Fruit fly (Drosophila melanogaster): ENCODE results near the gene Syx13.
A peak's percentile ranks its signal among the peaks of the same experiment; 100 is the strongest.

The Syx13 gene

DNA sequence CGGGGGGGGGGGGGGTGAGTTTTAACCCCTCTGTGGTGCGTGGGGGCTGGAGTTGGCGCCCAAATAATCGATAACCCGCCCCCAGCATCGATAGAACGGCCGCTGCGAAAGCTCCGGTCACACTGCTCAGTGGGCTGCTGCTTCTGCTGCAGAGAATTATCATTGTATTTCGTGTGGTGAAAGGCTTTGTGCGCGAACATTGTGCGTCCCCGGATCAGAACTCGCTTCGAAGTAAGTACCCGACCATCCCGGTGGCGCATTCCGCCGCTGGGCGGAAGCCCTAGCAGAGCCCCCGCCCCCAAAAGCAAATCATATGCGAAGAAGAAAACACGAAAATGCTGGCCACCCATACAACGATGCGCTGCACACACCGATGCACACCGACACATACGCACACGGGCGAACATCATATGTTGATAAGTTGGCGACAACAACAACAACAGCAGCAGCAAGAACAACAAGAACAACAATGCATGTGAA is at the start of gene Syx13:
Gene Syx13 (plus strand): TSS at position 100 of the 480 bp plus-strand sequence.
- TF ChIP-seq CG8478 (optimal IDR thresholded peaks at IDR 0.05) (no peak), CTCF (optimal IDR thresholded peaks at IDR 0.05) (no peak)

DNA sequence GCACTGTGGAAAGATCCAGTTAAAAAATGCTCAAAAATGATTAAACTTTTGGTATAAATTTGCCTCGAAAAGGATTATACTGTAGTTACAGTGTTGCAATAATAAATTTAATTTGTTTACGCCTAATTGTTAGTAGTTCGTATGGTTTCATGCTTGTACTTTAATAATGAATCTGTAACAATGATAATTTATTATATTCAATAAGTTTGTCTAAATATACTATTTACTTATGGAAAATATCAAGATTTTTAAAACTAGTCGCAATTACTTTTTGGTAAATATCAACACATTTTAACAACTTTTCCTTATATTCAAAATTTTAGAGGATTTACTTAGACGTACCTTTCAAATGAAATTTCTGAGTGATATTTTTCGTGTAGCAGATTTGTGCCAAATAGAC is 49.4 kb upstream of the Syx13 start, which contains the start of gene CG11262:
Gene CG11262 (plus strand): TSS at position 301 of the 400 bp plus-strand sequence.
- TF ChIP-seq CTCF (optimal IDR thresholded peaks at IDR 0.05) = no peak
- TF ChIP-seq CG8478 (optimal IDR thresholded peaks at IDR 0.05) = no peak

DNA sequence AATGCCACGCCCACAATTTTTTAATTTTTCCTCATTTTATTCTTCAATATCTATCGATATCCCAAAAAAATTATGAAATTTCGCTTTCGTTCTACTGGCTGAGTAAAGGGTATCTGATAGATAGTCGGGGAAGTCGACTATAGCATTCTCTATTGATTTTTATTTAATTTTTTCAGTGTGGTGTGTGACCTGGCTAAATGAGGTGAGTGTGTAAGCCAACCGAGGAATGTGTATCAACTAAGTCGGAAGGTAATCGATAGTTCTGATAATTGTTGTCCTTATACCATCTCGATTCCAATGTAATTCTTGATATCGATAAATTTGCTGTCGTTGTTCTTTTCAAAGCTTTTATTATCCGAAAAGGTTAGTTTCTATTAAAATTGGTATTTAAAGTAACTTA is 37.7 kb upstream of the Syx13 start, which contains the start of gene CG11263:
Gene CG11263 (plus strand): TSS at position 328 of the 400 bp plus-strand sequence.
- TF ChIP-seq CTCF (optimal IDR thresholded peaks at IDR 0.05) (peak in 1 of 2 experiments; percentile 30), CG8478 (optimal IDR thresholded peaks at IDR 0.05) (no peak)

DNA sequence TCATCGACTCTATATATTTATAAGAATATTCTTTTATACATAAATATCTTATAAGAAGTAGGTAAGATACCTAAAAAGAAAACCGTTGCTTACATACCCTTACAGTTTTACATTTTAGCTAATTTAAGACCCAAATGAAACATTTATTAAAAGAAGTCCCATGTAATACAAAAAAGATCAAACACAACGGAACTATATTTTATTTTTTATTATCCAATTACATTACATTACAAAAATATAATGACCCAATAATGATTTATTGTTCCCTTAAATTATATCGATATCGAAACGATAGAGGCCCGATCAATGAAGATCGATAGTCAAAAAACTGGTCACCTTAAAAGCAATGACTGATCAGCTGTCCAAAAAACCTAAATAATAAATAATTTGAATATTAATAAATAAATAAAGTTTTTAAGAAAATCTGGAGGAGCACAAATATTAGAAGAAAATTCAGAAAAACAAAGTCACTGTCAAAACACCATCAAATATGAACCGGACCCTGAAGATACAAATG is 36.2 kb upstream of the Syx13 start:
- TF ChIP-seq CG8478 (optimal IDR thresholded peaks at IDR 0.05) = no peak
- TF ChIP-seq CTCF (optimal IDR thresholded peaks at IDR 0.05) = no peak

DNA sequence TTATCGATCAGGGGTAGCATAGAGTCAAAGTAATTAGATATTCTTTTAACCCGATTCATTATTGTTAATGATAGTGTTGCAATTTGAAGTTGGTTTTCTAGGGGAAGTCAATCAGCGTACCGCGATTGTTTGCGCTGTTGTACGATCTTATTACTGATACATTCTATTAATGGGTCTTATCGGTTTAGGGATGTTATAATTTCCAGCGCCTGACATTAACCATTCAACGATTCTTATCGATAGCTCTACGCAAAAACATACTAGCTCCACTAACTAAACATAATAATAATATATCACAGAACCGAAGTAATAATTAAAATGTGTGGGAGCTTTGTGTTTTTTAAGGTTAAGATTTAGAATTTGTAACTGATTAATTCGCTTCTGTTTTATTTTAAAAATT is 32.7 kb upstream of the Syx13 start, which contains the start of gene Cul6:
Gene Cul6 (minus strand): TSS at position 175 of the 400 bp plus-strand sequence.
- TF ChIP-seq CTCF (optimal IDR thresholded peaks at IDR 0.05) (no peak), CG8478 (optimal IDR thresholded peaks at IDR 0.05) (no peak)

DNA sequence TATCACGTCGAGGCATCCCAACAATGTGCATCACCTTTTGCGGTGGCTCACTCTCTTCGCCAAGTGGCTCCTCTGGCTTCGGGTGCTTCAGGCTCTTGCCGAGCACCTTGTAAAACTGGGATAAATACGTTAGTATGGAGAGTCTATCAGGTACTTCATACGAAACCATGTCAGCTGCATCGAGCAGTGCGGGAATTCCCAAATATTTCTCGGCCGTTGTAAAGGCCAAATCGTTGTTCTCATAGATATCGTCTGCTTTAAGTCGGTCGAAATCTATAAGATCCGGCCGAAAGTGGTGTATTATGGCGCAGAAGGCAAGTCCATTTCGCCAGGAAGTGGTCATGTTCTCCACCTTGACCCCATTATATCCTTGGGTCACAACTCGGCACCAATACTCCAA is 29.5 kb upstream of the Syx13 start:
- TF ChIP-seq CTCF (optimal IDR thresholded peaks at IDR 0.05) (no peak), CG8478 (optimal IDR thresholded peaks at IDR 0.05) (no peak)

DNA sequence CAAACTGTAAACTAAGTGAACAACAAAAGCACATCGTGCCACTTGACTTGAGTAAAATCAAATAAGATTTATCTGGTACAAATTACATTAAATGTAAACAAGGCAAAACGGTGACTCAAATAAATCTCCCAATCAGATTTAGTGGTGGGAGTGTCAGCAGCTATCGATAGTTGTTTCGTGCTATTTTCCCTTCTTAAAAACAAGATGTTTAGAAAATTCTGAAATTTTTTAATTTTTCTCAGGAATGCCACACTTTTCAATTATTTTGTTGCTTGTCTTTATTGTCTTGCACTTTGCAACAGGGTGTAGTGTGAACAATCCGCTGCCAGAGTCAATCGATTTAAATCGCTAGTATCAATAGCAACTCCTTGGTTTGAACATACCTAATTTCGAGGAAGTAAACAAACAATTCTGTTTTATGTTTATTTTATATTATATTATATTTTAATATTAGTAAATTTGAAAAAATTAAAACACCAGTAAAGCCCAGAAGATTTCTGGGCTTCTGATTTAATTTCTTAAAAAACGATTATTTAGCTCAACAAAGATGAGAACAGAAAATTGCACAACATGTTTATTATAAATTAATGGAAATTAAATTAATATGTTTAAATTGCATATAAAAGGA is 28.9 kb upstream of the Syx13 start, which contains the start of gene MICAL-like:
Gene MICAL-like (minus strand): TSS at position 138 of the 628 bp plus-strand sequence.
- TF ChIP-seq CG8478 (optimal IDR thresholded peaks at IDR 0.05) = no peak
- TF ChIP-seq CTCF (optimal IDR thresholded peaks at IDR 0.05) = no peak

DNA sequence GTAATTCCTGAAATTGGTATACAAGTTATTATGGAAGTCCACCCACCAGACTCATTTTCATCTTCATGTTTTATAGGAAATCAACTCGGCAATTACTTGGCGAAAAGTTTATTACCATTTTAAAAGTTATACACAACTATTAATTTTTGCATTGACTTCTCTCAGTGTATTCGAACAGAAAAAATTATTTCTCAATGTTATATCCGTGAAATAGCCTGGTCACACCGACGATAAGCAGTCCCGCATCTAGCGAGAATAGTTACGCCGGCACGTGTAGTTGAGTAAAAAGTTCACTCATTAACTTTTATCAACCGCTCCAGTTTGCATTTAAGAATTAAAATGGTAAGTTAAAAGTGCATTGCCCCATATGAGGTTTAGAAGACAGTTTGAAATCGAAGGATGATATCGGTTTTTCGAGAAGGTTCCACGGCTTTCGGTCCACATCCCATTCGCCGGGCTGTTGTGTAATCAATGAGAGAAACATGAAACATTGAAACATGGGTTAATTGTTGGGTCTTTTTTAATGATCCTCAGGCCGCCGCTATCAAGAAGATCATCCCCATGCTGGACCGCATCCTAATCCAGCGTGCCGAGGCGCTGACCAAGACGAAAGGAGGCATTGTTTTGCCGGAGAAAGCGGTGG is 28.3 kb upstream of the Syx13 start, which contains the start of gene CG11267:
Gene CG11267 (plus strand): TSS at position 228 of the 643 bp plus-strand sequence.
- no peak for TF ChIP-seq CG8478 (optimal IDR thresholded peaks at IDR 0.05)
- TF ChIP-seq CTCF (optimal IDR thresholded peaks at IDR 0.05) = no peak

DNA sequence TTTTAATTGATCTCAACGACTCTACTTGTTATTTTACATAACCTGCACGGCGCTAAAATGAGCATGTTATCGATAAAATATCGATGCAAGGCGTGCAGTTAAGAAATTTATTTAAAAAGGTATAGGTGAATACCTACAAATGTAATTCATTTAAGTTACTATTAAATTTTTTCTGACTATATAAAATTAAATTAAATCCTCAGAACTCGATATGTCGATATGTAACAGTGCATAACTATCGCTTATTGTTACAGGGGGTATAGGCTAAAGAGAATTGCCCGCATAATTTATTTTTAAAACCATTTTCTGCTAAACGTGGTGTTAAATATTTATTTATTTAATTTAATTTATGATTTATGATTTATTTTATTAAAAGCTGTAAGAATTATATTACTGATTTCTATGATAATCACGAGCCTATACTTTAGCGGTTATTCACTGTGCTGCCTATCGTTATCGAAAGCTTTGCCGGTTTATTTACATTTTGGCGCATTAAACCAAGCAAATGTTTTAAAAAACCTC is 26.4 kb upstream of the Syx13 start, which contains the start of the genes mRpL20 and Icmt:
Gene mRpL20 (minus strand): TSS at position 65 of the 522 bp plus-strand sequence.
Gene Icmt (plus strand): TSS at position 464 of the 522 bp plus-strand sequence.
- no peak for TF ChIP-seq CTCF (optimal IDR thresholded peaks at IDR 0.05)
- TF ChIP-seq CG8478 (optimal IDR thresholded peaks at IDR 0.05) = no peak

DNA sequence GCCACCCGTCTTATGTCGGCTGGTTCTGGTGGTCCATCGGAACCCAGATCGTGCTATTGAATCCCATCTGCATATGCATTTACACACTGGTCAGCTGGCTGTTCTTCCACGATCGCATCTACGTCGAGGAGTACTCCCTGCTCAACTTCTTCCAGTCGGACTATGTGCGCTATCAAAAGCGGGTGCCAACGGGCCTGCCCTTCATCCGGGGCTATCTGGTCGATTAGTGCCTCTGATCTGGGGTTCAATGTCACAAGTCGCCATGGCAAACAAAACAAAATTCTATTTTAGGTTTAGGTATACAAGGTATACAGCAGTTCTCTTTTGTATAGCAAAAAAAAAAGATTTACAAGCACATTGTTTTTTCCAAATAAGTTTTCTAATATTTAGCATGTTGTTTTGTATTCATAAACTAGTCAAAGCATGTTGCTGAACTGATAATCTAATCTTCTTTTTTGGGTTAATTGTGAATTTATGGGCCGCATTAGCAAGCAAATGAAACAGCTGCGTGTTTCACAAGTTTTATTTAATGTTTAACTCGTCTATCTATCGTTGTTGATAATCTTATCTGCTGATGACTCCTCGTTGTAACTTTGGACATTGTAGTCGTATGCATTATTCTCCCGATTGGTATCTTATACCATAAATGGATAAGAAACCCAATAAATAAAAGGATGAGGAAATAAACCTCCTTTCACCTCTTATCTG is 24.8 kb upstream of the Syx13 start:
- no peak for TF ChIP-seq CTCF (optimal IDR thresholded peaks at IDR 0.05)
- no peak for TF ChIP-seq CG8478 (optimal IDR thresholded peaks at IDR 0.05)

DNA sequence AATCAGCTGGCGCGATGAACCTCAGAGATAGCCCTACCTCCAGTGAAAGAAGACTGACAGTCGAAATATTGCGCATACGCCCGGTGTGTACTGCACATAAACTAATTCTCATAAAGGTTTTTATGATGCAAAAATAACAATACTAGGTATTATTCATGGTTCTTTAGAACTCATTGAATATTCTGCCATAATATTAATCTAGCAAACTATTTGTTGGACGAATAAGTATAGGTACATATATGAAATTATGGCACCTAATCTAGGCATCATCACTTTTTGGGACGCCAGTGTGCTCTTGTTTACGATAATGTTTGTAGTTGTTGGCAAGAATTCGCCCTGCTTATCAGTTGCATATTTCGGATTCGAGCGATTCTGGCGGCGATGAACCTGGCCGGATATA is 22.5 kb upstream of the Syx13 start:
- TF ChIP-seq CG8478 (optimal IDR thresholded peaks at IDR 0.05) (no peak), CTCF (optimal IDR thresholded peaks at IDR 0.05) (no peak)

DNA sequence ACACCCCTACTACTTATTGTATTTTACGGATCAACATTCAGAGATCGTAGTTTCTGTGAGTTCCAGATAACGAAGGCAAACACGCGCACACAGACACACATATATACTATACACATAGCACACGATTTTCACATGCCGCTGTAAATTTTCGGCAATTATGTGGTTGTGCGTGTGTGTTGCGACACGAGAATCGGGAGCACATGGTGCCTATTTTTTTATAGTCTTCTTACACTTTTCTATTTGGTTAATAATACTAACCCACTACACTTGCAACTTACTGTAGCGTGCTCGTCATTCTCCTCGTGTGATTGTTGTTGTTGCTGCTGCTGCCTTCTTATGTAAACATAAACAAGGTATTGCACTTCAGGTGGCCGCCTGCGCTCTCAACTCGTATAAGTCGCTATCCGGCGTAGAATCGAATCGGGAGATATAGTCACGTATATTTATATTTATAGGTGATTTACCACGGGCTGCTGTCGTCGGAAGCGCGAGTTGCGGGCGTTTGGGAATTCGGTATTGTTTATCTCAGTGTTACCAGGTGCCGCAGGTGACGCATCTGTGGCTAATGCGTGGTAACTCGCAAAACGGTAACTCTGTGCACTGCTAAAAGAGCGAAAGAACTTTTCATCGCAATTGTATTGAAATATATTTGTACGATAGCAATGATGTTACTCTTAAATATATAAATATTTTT is 21.9 kb upstream of the Syx13 start, which contains the start of gene Adk2:
Gene Adk2 (minus strand): TSS at position 529 of the 694 bp plus-strand sequence.
- TF ChIP-seq CG8478 (optimal IDR thresholded peaks at IDR 0.05) (no peak), CTCF (optimal IDR thresholded peaks at IDR 0.05) (no peak)

DNA sequence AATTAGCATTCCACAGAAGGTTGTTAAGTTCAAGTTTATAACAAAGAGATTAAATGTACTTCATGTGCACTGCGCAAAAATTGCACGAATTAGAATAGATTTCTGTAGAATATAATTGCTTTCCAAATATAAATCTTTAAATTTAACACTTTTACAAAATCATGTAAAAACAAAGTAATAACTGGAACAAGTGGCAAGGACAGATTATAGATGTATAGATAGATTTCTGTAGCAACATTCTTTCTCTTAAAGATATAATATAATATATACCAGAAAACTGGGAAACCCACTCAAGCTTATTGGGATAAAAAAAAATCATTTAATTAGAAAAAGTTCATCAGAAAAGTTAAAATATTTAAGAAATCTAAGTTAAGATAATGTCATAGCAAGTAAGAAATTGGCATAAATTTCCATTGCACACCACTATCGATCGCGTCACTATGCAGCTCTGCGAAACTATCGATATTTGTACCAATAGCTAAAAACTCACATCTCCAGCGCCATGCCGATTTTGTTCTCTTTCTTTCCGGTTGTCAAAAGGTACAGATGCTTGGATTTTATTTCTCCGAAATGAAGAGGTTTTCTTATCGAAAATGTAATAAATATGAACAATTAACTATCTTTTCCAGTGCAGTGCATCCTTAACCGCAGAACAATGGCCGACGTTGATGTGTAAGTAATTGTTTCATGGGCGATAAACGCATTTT is 21.2 kb upstream of the Syx13 start, which contains the start of gene RpS12:
Gene RpS12 (plus strand): TSS at position 499 of the 707 bp plus-strand sequence.
- TF ChIP-seq CTCF (optimal IDR thresholded peaks at IDR 0.05) (no peak), CG8478 (optimal IDR thresholded peaks at IDR 0.05) (no peak)

All from S2 (cell line).